Worm (Caenorhabditis elegans) whole organism, L1 larva: Measurements from ENCODE around the gene cyp-33C12.

Experiments used
- C16A3.4 ChIP-seq: fragments of 150-350 bp; optimal IDR thresholded peaks from 2 replicates; lab custom pipeline; 2014; ENCODE audit warnings: missing biosample characterization, missing genetic modification characterization
- F16B12.6 ChIP-seq: fragments of 150-350 bp; optimal IDR thresholded peaks from 2 replicates; lab custom pipeline; 2014; ENCODE audit warnings: missing biosample characterization, missing genetic modification characterization
- ceh-63 ChIP-seq: fragments of 200-800 bp; sonication (Bioruptor generic); optimal IDR thresholded peaks from 2 replicates; lab custom pipeline; 2018; ENCODE audit warnings: mild to moderate bottlenecking, missing genetic modification characterization, missing compliant biosample characterization
- ceh-8 ChIP-seq: fragments of 200-800 bp; sonication (Bioruptor generic); optimal IDR thresholded peaks from 2 replicates; lab custom pipeline; 2018; ENCODE audit warnings: mild to moderate bottlenecking, missing genetic modification characterization, moderate library complexity, missing compliant biosample characterization
- ceh-88 ChIP-seq: fragments of 200-800 bp; sonication (Bioruptor generic); IDR thresholded peaks from 2 replicates; pipeline ENCODE4 v1.3.6; 2022; ENCODE audit warnings: missing genetic modification characterization, missing compliant biosample characterization
- ceh-90 ChIP-seq: sonication (generic microtip); optimal IDR thresholded peaks from 2 replicates; lab custom pipeline; 2016; ENCODE audit warnings: missing genetic modification characterization, missing compliant biosample characterization
- efl-1 ChIP-seq, 4 experiments: fragments of 150-350 bp; optimal IDR thresholded peaks in 3 of 4; peaks in 1 of 4; 1 replicate in 1 of 4; 2 replicates in 3 of 4; lab custom pipeline; 2014; ENCODE audit warnings: missing biosample characterization in 2 of 4, missing genetic modification characterization in 2 of 4, missing genetic modification reagents in 2 of 4
- elt-2 ChIP-seq: sonication (generic microtip); optimal IDR thresholded peaks from 2 replicates; lab custom pipeline; 2016; ENCODE audit warnings: missing genetic modification characterization, mild to moderate bottlenecking, inconsistent platforms, missing compliant biosample characterization, missing genetic modification reagents
- elt-3 ChIP-seq, 6 experiments: fragments of 150-350 bp in 1 of 6; sonication (generic microtip); optimal IDR thresholded peaks; 2 replicates each; lab custom pipeline; 2017 to 2018; ENCODE audit warnings: missing biosample characterization in 6 of 6, missing genetic modification characterization in 6 of 6, inconsistent platforms in 1 of 6
- ets-5 ChIP-seq: fragments of 200-800 bp; sonication (Bioruptor generic); IDR thresholded peaks from 2 replicates; pipeline ENCODE4 v1.3.6; 2022; ENCODE audit warnings: missing genetic modification characterization, missing compliant biosample characterization
- fkh-10 ChIP-seq: sonication (generic microtip); optimal IDR thresholded peaks from 2 replicates; lab custom pipeline; 2017; ENCODE audit warnings: missing biosample characterization, missing genetic modification reagents, missing genetic modification characterization
- fkh-4 ChIP-seq: sonication (generic microtip); optimal IDR thresholded peaks from 2 replicates; lab custom pipeline; 2016; ENCODE audit warnings: missing compliant biosample characterization, missing genetic modification characterization, borderline replicate concordance
- grh-1 ChIP-seq: fragments of 200-800 bp; sonication (Bioruptor generic); IDR thresholded peaks from 2 replicates; pipeline ENCODE4 v1.3.6; 2022; ENCODE audit warnings: missing genetic modification reagents, missing genetic modification characterization, missing compliant biosample characterization
- hpl-2 ChIP-seq: fragments of 150-350 bp; optimal IDR thresholded peaks from 2 replicates; lab custom pipeline; 2014; ENCODE audit warnings: missing biosample characterization, missing genetic modification reagents, missing genetic modification characterization
- lin-13 ChIP-seq: fragments of 150-350 bp; optimal IDR thresholded peaks from 2 replicates; lab custom pipeline; 2014; ENCODE audit warnings: missing biosample characterization, missing genetic modification reagents, missing genetic modification characterization
- lin-14 ChIP-seq: fragments of 200-800 bp; sonication (Bioruptor generic); optimal IDR thresholded peaks from 2 replicates; lab custom pipeline; 2018; ENCODE audit warnings: mild to moderate bottlenecking, missing genetic modification characterization, moderate library complexity, missing compliant biosample characterization
- lin-35 ChIP-seq, 2 experiments: fragments of 150-350 bp; optimal IDR thresholded peaks; 2 replicates each; lab custom pipeline; 2014; ENCODE audit warnings: missing biosample characterization in 2 of 2, missing genetic modification characterization in 2 of 2, missing genetic modification reagents in 2 of 2
- lin-39 ChIP-seq: fragments of 150-350 bp; optimal IDR thresholded peaks from 2 replicates; lab custom pipeline; 2014; ENCODE audit warnings: missing biosample characterization, missing genetic modification reagents, missing genetic modification characterization
- lir-3 ChIP-seq: sonication (generic microtip); optimal IDR thresholded peaks from 2 replicates; lab custom pipeline; 2016; ENCODE audit warnings: mild to moderate bottlenecking, missing genetic modification characterization, moderate library complexity, missing compliant biosample characterization; ENCODE audit not compliant: poor library complexity
- lsy-2 ChIP-seq, 2 experiments: fragments of 150-350 bp; optimal IDR thresholded peaks; 2 replicates each; lab custom pipeline; 2014; ENCODE audit warnings: missing biosample characterization in 2 of 2, missing genetic modification characterization in 2 of 2
- mdl-1 ChIP-seq, 2 experiments: fragments of 150-350 bp; optimal IDR thresholded peaks; 2 replicates each; lab custom pipeline; 2014 to 2017; ENCODE audit warnings: missing biosample characterization in 2 of 2, missing genetic modification characterization in 2 of 2, inconsistent platforms in 1 of 2
- nhr-12 ChIP-seq: sonication (generic microtip); optimal IDR thresholded peaks from 2 replicates; lab custom pipeline; 2017; ENCODE audit warnings: missing biosample characterization, missing genetic modification characterization
- nhr-19 ChIP-seq: fragments of 200-800 bp; sonication (Bioruptor generic); conservative IDR thresholded peaks from 2 replicates; pipeline ENCODE4 v1.3.6; 2022; ENCODE audit warnings: missing genetic modification characterization, missing compliant biosample characterization
- nhr-47 ChIP-seq: sonication (generic microtip); optimal IDR thresholded peaks from 2 replicates; lab custom pipeline; 2016; ENCODE audit warnings: mild to moderate bottlenecking, missing genetic modification characterization, moderate library complexity, missing compliant biosample characterization
- pax-3 ChIP-seq: fragments of 200-800 bp; sonication (Bioruptor generic); optimal IDR thresholded peaks from 2 replicates; lab custom pipeline; 2018; ENCODE audit warnings: mild to moderate bottlenecking, missing genetic modification characterization, moderate library complexity, missing compliant biosample characterization
- pqm-1 ChIP-seq: sonication (generic microtip); optimal IDR thresholded peaks from 3 replicates; lab custom pipeline; 2017; ENCODE audit warnings: missing biosample characterization, missing genetic modification characterization
- snu-23 ChIP-seq: sonication (generic microtip); optimal IDR thresholded peaks from 2 replicates; lab custom pipeline; 2016; ENCODE audit warnings: missing genetic modification characterization, missing compliant biosample characterization
- sox-4 ChIP-seq: sonication (generic microtip); optimal IDR thresholded peaks from 2 replicates; lab custom pipeline; 2016; ENCODE audit warnings: missing genetic modification characterization, missing compliant biosample characterization
- sup-37 ChIP-seq: fragments of 200-800 bp; sonication (Bioruptor generic); optimal IDR thresholded peaks from 2 replicates; lab custom pipeline; 2018; ENCODE audit warnings: mild to moderate bottlenecking, missing genetic modification characterization, missing compliant biosample characterization
- tbx-2 ChIP-seq: sonication (generic microtip); optimal IDR thresholded peaks from 2 replicates; lab custom pipeline; 2016; ENCODE audit warnings: missing genetic modification characterization, missing compliant biosample characterization
- tlp-1 ChIP-seq: fragments of 150-350 bp; optimal IDR thresholded peaks from 2 replicates; lab custom pipeline; 2014; ENCODE audit warnings: missing biosample characterization, missing genetic modification characterization
- unc-30 ChIP-seq: sonication (generic microtip); optimal IDR thresholded peaks from 2 replicates; lab custom pipeline; 2017; ENCODE audit warnings: missing biosample characterization, missing genetic modification characterization
- unc-86 ChIP-seq: sonication (generic microtip); optimal IDR thresholded peaks from 2 replicates; lab custom pipeline; 2016; ENCODE audit warnings: missing genetic modification characterization, missing compliant biosample characterization
- zag-1 ChIP-seq: fragments of 150-350 bp; optimal IDR thresholded peaks from 2 replicates; lab custom pipeline; 2014; ENCODE audit warnings: missing biosample characterization, missing genetic modification characterization
- zip-4 ChIP-seq: fragments of 200-800 bp; sonication (Bioruptor generic); optimal IDR thresholded peaks from 2 replicates; lab custom pipeline; 2018; ENCODE audit warnings: mild to moderate bottlenecking, missing genetic modification characterization, moderate library complexity, missing compliant biosample characterization
- ztf-11 ChIP-seq, 2 experiments: sonication (generic microtip); optimal IDR thresholded peaks; 2 replicates each; lab custom pipeline; 2016 to 2017; ENCODE audit warnings: missing genetic modification characterization in 2 of 2, missing biosample characterization in 1 of 2, missing compliant biosample characterization in 1 of 2
- ztf-4 ChIP-seq: fragments of 150-350 bp; optimal IDR thresholded peaks from 2 replicates; lab custom pipeline; 2014; ENCODE audit warnings: missing biosample characterization, missing genetic modification characterization

cyp-33C12 gene

DNA sequence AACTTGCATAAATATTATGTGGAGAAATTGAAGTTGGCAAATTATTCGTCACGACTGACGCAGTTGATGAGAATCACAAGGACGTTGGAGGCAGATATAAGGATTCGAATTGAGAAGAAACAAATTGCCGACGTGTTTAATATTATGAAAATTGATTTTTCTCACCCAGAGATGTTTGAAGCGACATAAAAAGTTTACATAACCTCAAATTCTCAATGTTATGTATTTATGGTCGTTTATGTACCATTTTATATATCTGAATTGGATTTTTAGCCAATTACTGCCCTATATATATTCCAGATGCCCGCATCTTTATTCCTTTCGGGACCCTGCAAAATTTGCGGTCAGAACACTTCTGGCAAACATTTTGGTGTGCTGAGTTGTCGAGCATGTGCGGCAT lies 24.6 kb upstream of the cyp-33C12 start, which contains the start of gene nhr-126:
Gene nhr-126, plus strand, starts transcription at position 301 of the 400 bp plus-strand sequence.
- TF ChIP-seq ceh-8 (GFP tag; lab: Kevin White, UChicago) = no peak
- no peak for TF ChIP-seq lin-14 (GFP tag; lab: Kevin White, UChicago)
- no peak for TF ChIP-seq nhr-12
- no peak for TF ChIP-seq lsy-2 (tag; optimal IDR thresholded peaks at IDR 0.05; lab: Kevin White, UChicago)
- TF ChIP-seq elt-3 (tag; optimal IDR thresholded peaks at IDR 0.05; lab: Kevin White, UChicago) = no peak
- TF ChIP-seq ceh-88 = no peak
- TF ChIP-seq nhr-47 (tag; lab: Kevin White, UChicago) = no peak
- TF ChIP-seq pax-3 (tag; lab: Kevin White, UChicago) = no peak
- TF ChIP-seq pqm-1 (tag; lab: Kevin White, UChicago) = no peak
- no peak for TF ChIP-seq lin-39
- no peak for TF ChIP-seq ztf-11 (tag; optimal IDR thresholded peaks at IDR 0.05; lab: Kevin White, UChicago)
- TF ChIP-seq tbx-2 = no peak
- no peak for TF ChIP-seq efl-1 (optimal IDR thresholded peaks at IDR 0.05; lab: Kevin White, UChicago)
- TF ChIP-seq efl-1 (GFP tag; optimal IDR thresholded peaks at IDR 0.05 in 1 of 2; lab: Kevin White, UChicago) = no peak
- no peak for TF ChIP-seq ceh-90 (tag; lab: Kevin White, UChicago)

DNA sequence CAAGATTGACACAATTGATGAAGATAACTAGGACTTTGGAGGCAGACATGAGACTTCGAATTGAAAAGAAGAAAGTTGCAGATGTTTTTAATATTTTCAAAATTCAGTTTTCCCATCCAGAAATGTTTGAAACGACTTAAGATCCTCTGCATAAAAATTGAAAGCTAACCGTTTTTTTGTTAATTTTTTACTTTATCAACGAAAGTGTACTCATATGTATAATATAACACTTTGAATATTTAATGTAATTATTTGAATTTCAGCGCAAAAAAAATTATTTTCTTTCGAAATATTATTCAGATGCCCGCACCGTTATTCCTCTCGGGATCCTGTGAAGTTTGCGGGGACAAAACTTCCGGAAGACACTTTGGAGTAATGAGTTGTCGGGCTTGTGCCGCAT lies 22.7 kb upstream of the cyp-33C12 start, which contains the start of gene nhr-18:
Gene nhr-18, plus strand, starts transcription at position 301 of the 400 bp plus-strand sequence.
- TF ChIP-seq zip-4 (GFP tag; lab: Kevin White, UChicago) (no peak), snu-23 (no peak), grh-1 (no peak), ztf-4 (tag; lab: Kevin White, UChicago) (no peak), ceh-88 (no peak), hpl-2 (GFP tag; lab: Kevin White, UChicago) (no peak), efl-1 (optimal IDR thresholded peaks at IDR 0.05; lab: Kevin White, UChicago) (no peak), efl-1 (GFP tag; optimal IDR thresholded peaks at IDR 0.05 in 1 of 2; lab: Kevin White, UChicago) (peak in 1 of 2 experiments; percentile 15)

- TF ChIP-seq zag-1 (tag; lab: Kevin White, UChicago) = no peak
Observed at ce11 chrV:2225130-2225529, 20.9 kb upstream of the cyp-33C12 start, which contains the start of gene nhr-103. nhr-103 (plus strand) TSS chrV:2225430.

ce11 chrV:2221764-2222163 lies 17.6 kb upstream of the cyp-33C12 start, which contains the start of gene nhr-128:
nhr-128 (plus strand) TSS chrV:2222064.
- TF ChIP-seq grh-1 (no peak), sox-4 (tag; lab: Kevin White, UChicago) (no peak), nhr-19 (GFP tag; lab: Robert Waterston, UW) (no peak), unc-86 (tag; lab: Kevin White, UChicago) (no peak), lin-35 (GFP tag; optimal IDR thresholded peaks at IDR 0.05; lab: Kevin White, UChicago) (no peak), ceh-63 (GFP tag; lab: Kevin White, UChicago) (no peak), lin-39 (no peak), elt-2 (tag; lab: Kevin White, UChicago) (no peak), lin-13 (no peak), sup-37 (no peak), efl-1 (optimal IDR thresholded peaks at IDR 0.05; lab: Kevin White, UChicago) (no peak), efl-1 (GFP tag; optimal IDR thresholded peaks at IDR 0.05 in 1 of 2; lab: Kevin White, UChicago) (no peak), tlp-1 (tag; lab: Kevin White, UChicago) (no peak), C16A3.4 (no peak), lir-3 (tag; lab: Kevin White, UChicago) (no peak), unc-30 (tag; lab: Kevin White, UChicago) (no peak), F16B12.6 (tag; lab: Kevin White, UChicago) (no peak), ets-5 (no peak), fkh-4 (tag; lab: Kevin White, UChicago) (no peak), fkh-10 (GFP tag; lab: Kevin White, UChicago) (no peak), mdl-1 (tag; optimal IDR thresholded peaks at IDR 0.05; lab: Kevin White, UChicago) (no peak)
